Worm (Caenorhabditis elegans): ENCODE results near the gene C47D12.2.

DNA sequence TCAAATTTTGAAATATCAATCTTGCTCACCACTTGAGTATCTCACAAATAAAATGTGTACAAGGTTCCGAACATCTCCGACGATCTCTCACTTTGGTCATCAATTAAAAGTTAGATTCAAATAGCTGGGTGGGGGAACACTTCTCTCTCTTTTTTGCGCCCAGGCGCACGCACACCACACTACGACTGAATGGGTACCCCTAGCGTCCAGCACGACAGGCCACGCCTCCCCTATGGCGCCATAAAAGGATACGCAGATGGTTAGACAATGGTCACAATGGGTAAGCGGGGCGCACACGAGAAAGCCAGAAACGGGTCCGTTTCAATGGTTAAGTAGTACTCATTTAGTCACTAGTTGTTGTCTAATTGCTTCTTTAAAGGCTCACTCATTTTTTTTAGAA, 46.1 kb upstream of the C47D12.2 start:
- no peak for TF ChIP-seq nhr-11 (tag; optimal IDR thresholded peaks at IDR 0.05)
- TF ChIP-seq fkh-6 (tag; optimal IDR thresholded peaks at IDR 0.05) = no peak
- TF ChIP-seq ama-1 (optimal IDR thresholded peaks at IDR 0.05) = no peak
- no peak for TF ChIP-seq pqm-1 (tag; optimal IDR thresholded peaks at IDR 0.05)
- no peak for TF ChIP-seq lin-11 (tag; optimal IDR thresholded peaks at IDR 0.05)
- TF ChIP-seq Y22D7AL.16 (tag; optimal IDR thresholded peaks at IDR 0.05) = no peak
- TF ChIP-seq ceh-48 (tag; optimal IDR thresholded peaks at IDR 0.05) = no peak

All from whole organism, late embryonic.